Fruit fly (Drosophila melanogaster): ENCODE results near the gene Ocrl.

The Ocrl gene

dm6 chrX:1900123-1900818 is 22.5 kb upstream of the Ocrl start, which contains the start of gene arm:
arm (minus strand) TSS chrX:1900646.
- TF ChIP-seq fd59A (GFP tag; optimal IDR thresholded peaks at IDR 0.05): no peak
- peak; percentile 12 for TF ChIP-seq cyc (GFP tag; optimal IDR thresholded peaks at IDR 0.05)
- TF ChIP-seq CG8632 (GFP tag; optimal IDR thresholded peaks at IDR 0.05): no peak
- TF ChIP-seq CG32006 (GFP tag; optimal IDR thresholded peaks at IDR 0.05): peak; percentile 18
- peak; percentile 75 for TF ChIP-seq svp (GFP tag)
- TF ChIP-seq achi (GFP tag; optimal IDR thresholded peaks at IDR 0.05): peak; percentile 23
- peak; percentile 40 for TF ChIP-seq Eip78C (GFP tag)
- TF ChIP-seq Eip93F (GFP tag; optimal IDR thresholded peaks at IDR 0.05): peak; percentile 22
- no peak for TF ChIP-seq salr (GFP tag; optimal IDR thresholded peaks at IDR 0.05)
- TF ChIP-seq topi (GFP tag; optimal IDR thresholded peaks at IDR 0.05): peak; percentile 11
- TF ChIP-seq OdsH (GFP tag; optimal IDR thresholded peaks at IDR 0.05): no peak
- peak; percentile 20; the same call in 1 of the 2 replicates for TF ChIP-seq CG15336 (GFP tag; IDR thresholded peaks at IDR 0.05)
- TF ChIP-seq ss (GFP tag; optimal IDR thresholded peaks at IDR 0.05): no peak
- no peak for TF ChIP-seq Eip75B (GFP tag; optimal IDR thresholded peaks at IDR 0.05)
- TF ChIP-seq CG10669 (GFP tag; optimal IDR thresholded peaks at IDR 0.05): no peak
- TF ChIP-seq Hr38 (GFP tag; optimal IDR thresholded peaks at IDR 0.05): no peak
- peak; percentile 0 for TF ChIP-seq CG31627 (GFP tag; optimal IDR thresholded peaks at IDR 0.05)
- TF ChIP-seq CG6276 (GFP tag; optimal IDR thresholded peaks at IDR 0.05): no peak
- TF ChIP-seq fkh (GFP tag; optimal IDR thresholded peaks at IDR 0.05): peak; percentile 36
- TF ChIP-seq esn (GFP tag; optimal IDR thresholded peaks at IDR 0.05): peak; percentile 31
- no peak for TF ChIP-seq Sox15 (GFP tag; optimal IDR thresholded peaks at IDR 0.05)
- TF ChIP-seq Ets96B (tag; optimal IDR thresholded peaks at IDR 0.05): no peak
- TF ChIP-seq Gug (GFP tag; IDR thresholded peaks at IDR 0.05): no peak
- TF ChIP-seq CG10631 (GFP tag; optimal IDR thresholded peaks at IDR 0.05): no peak
- TF ChIP-seq CG34406 (GFP tag; optimal IDR thresholded peaks at IDR 0.05): peak; percentile 20
- no peak for TF ChIP-seq acj6 (GFP tag; optimal IDR thresholded peaks at IDR 0.05)
- TF ChIP-seq CG6792 (GFP tag; optimal IDR thresholded peaks at IDR 0.05): peak; percentile 0
- no peak for TF ChIP-seq CG6808 (GFP tag; optimal IDR thresholded peaks at IDR 0.05)
- peak; percentile 42 for TF ChIP-seq pdm3 (GFP tag; optimal IDR thresholded peaks at IDR 0.05)
- peak; percentile 28 for TF ChIP-seq vri (GFP tag; optimal IDR thresholded peaks at IDR 0.05)

dm6 chrX:1901605-1902136 is 21.1 kb upstream of the Ocrl start, which contains the start of gene Ldaf1:
Ldaf1 (minus strand) TSS chrX:1901911.
- TF ChIP-seq eg (GFP tag; IDR thresholded peaks at IDR 0.05) (0 out of 3 replicates have a peak, but pooled peaks have one; percentile 22), Eip78C (GFP tag) (peak; percentile 52), CG8119 (GFP tag; IDR thresholded peaks at IDR 0.05) (no peak), CG6792 (GFP tag; optimal IDR thresholded peaks at IDR 0.05) (no peak), Hr39 (GFP tag; optimal IDR thresholded peaks at IDR 0.05) (no peak), fkh (GFP tag; optimal IDR thresholded peaks at IDR 0.05) (peak; percentile 82), svp (GFP tag) (peak; percentile 82), esn (GFP tag; optimal IDR thresholded peaks at IDR 0.05) (peak; percentile 7), CG16779 (tag; optimal IDR thresholded peaks at IDR 0.05) (no peak), achi (GFP tag; optimal IDR thresholded peaks at IDR 0.05) (no peak), CG15336 (GFP tag; IDR thresholded peaks at IDR 0.05) (no peak), fd85E (GFP tag; optimal IDR thresholded peaks at IDR 0.05) (no peak)

dm6 chrX:1903077-1903476 is 19.7 kb upstream of the Ocrl start, which contains the start of gene CG32801:
CG32801 (minus strand) TSS chrX:1903177.
- TF ChIP-seq CG16779 (tag; optimal IDR thresholded peaks at IDR 0.05): no peak
- no peak for TF ChIP-seq net (GFP tag; optimal IDR thresholded peaks at IDR 0.05)
- TF ChIP-seq svp (GFP tag): no peak
- TF ChIP-seq dsx (GFP tag; optimal IDR thresholded peaks at IDR 0.05; ENCODE audit: poor library complexity, severe bottlenecking): no peak
- no peak for TF ChIP-seq acj6 (GFP tag; optimal IDR thresholded peaks at IDR 0.05)
- no peak for TF ChIP-seq CG10631 (GFP tag; optimal IDR thresholded peaks at IDR 0.05)

Measured in whole organism, prepupa.